Fruit fly (Drosophila melanogaster): ENCODE measurements around the gene Ppm1.

The Ppm1 gene

DNA sequence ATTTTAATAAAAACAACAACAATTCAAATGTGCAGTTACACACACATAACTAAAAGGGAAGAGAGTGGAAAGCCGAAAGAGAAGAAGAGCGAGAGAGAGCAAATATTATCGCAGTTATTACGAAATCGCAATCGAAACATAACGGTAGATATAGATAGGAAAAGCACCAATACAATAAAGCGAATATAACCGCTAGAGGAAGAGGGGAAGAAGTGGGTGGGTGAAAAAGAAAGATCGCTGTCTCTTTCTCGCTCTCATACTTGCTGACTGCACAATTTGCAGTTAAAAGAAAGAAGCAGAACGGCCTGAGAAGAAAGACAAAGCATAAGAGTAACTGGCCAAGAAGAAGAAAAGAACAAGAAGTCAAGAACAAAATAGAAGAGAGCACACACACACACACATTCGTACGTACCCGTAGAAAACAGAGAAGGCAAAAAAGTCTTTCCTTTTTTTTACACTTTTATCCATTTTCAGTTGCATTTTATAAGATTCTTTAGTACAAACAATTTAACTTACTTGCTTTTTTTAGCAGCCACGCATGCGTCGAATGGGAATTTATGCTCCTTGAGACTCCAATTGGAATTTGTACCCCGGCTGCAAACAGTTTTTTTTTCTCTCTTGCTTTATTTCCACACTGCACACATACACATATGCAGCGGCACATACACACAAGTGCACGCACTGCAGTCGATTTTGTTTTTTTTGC, 41.6 kb upstream of the Ppm1 start (continued):
- TF ChIP-seq CG8319 (GFP tag; optimal IDR thresholded peaks at IDR 0.05), result no peak
- TF ChIP-seq Sox14 (GFP tag; optimal IDR thresholded peaks at IDR 0.05), result peak; percentile 58
- TF ChIP-seq fd85E (GFP tag; optimal IDR thresholded peaks at IDR 0.05), result no peak
- peak; percentile 45 for TF ChIP-seq net (GFP tag; optimal IDR thresholded peaks at IDR 0.05)
- TF ChIP-seq Gug (GFP tag; IDR thresholded peaks at IDR 0.05), result no peak
- no peak for TF ChIP-seq pdm3 (GFP tag; optimal IDR thresholded peaks at IDR 0.05)
- TF ChIP-seq Hr4 (GFP tag; optimal IDR thresholded peaks at IDR 0.05), result no peak
- TF ChIP-seq CG6163 (GFP tag; IDR thresholded peaks at IDR 0.05), result peak; percentile 49; the same call in 2 of the 3 replicates
- TF ChIP-seq spab (GFP tag; optimal IDR thresholded peaks at IDR 0.05), result peak; percentile 53

DNA sequence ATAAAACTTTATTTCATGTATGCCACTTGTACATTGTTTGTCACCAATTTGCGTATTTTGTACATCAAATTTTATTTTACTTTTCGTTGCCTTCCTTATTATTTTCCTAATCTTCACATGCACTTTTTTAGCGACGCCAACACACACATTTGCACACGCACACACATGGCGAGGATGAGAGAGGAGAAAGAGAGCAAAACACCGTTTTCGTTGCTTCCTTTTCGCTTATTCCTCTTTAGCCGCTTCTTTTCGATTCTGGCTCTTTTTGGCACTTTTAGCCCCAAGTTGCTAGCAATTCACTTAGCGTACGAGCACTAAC, 41.1 kb upstream of the Ppm1 start:
- no peak for TF ChIP-seq dac (GFP tag; optimal IDR thresholded peaks at IDR 0.05)
- no peak for TF ChIP-seq CG8319 (GFP tag; optimal IDR thresholded peaks at IDR 0.05)
- TF ChIP-seq Hr38 (GFP tag; optimal IDR thresholded peaks at IDR 0.05), result no peak
- TF ChIP-seq CG15336 (GFP tag; IDR thresholded peaks at IDR 0.05), result no peak
- TF ChIP-seq CG9139 (GFP tag; optimal IDR thresholded peaks at IDR 0.05), result peak; percentile 37
- TF ChIP-seq OdsH (GFP tag; optimal IDR thresholded peaks at IDR 0.05), result no peak
- TF ChIP-seq CG6808 (GFP tag; optimal IDR thresholded peaks at IDR 0.05), result peak; percentile 69
- no peak for TF ChIP-seq Sox15 (GFP tag; optimal IDR thresholded peaks at IDR 0.05)
- no peak for TF ChIP-seq acj6 (GFP tag; optimal IDR thresholded peaks at IDR 0.05)
- no peak for TF ChIP-seq Met (GFP tag; optimal IDR thresholded peaks at IDR 0.05)
- no peak for TF ChIP-seq salr (GFP tag; optimal IDR thresholded peaks at IDR 0.05)
- no peak for TF ChIP-seq Ets96B (tag; optimal IDR thresholded peaks at IDR 0.05)
- TF ChIP-seq CG10669 (GFP tag; optimal IDR thresholded peaks at IDR 0.05), result no peak
- TF ChIP-seq CG31627 (GFP tag; optimal IDR thresholded peaks at IDR 0.05), result no peak
- peak; percentile 49 for TF ChIP-seq CG6276 (GFP tag; optimal IDR thresholded peaks at IDR 0.05)
- TF ChIP-seq fd85E (GFP tag; optimal IDR thresholded peaks at IDR 0.05), result no peak
- TF ChIP-seq CG6792 (GFP tag; optimal IDR thresholded peaks at IDR 0.05), result no peak
- TF ChIP-seq Gug (GFP tag; IDR thresholded peaks at IDR 0.05), result no peak
- TF ChIP-seq CG3919 (GFP tag; optimal IDR thresholded peaks at IDR 0.05), result no peak
- TF ChIP-seq CG6854 (GFP tag; optimal IDR thresholded peaks at IDR 0.05), result no peak
- no peak for TF ChIP-seq CG7368 (GFP tag; optimal IDR thresholded peaks at IDR 0.05)
- no peak for TF ChIP-seq Lpt (GFP tag; optimal IDR thresholded peaks at IDR 0.05)
- TF ChIP-seq Eip93F (GFP tag; optimal IDR thresholded peaks at IDR 0.05), result no peak
- TF ChIP-seq ss (GFP tag; optimal IDR thresholded peaks at IDR 0.05), result peak; percentile 60 to 77
- no peak for TF ChIP-seq Ets21C (GFP tag; optimal IDR thresholded peaks at IDR 0.05)
- TF ChIP-seq Blimp-1 (GFP tag; optimal IDR thresholded peaks at IDR 0.05), result peak; percentile 5
- TF ChIP-seq lz (GFP tag; optimal IDR thresholded peaks at IDR 0.05), result no peak

DNA sequence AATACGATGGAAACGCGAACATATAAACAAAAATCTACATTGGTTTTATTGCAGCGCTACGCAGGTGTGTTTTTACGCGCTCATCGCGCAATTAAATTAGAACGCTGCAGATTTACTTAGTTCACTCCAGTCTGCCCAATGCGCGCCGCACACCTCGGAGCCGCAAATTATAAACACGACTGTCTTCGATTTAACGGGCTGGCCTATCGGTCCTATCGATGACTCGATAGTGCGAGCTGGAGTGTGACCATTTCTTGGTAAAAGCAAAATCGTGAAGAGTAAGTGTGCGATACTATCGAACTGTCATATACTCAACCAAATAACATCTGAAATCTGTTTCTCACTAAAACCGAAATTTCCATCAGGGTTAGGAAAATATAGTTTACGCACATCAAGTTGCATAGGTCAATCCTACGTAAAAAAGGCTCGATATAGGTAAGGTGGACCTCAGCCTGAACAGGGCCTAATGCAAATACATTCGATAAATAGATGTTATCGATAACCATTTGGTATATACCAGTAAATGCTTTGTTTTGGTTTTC, 40.6 kb upstream of the Ppm1 start, which contains the start of the genes klar and BORCS6:
Gene klar, minus strand, starts transcription at position 183 of the 542 bp plus-strand sequence.
Gene BORCS6, plus strand, starts transcription at position 420 of the 542 bp plus-strand sequence.
- TF ChIP-seq fd59A (GFP tag; optimal IDR thresholded peaks at IDR 0.05) (no peak), CG31627 (GFP tag; optimal IDR thresholded peaks at IDR 0.05) (peak; percentile 70), dsx (GFP tag; optimal IDR thresholded peaks at IDR 0.05; ENCODE audit: poor library complexity, severe bottlenecking) (no peak), CG32006 (GFP tag; optimal IDR thresholded peaks at IDR 0.05) (peak; percentile 38), Gug (GFP tag; IDR thresholded peaks at IDR 0.05) (no peak), CG34406 (GFP tag; optimal IDR thresholded peaks at IDR 0.05) (no peak), fkh (GFP tag; optimal IDR thresholded peaks at IDR 0.05) (peak; percentile 70), Eip75B (GFP tag; optimal IDR thresholded peaks at IDR 0.05) (peak; percentile 36), CG6163 (GFP tag; IDR thresholded peaks at IDR 0.05) (peak; percentile 58; the same call in 1 of the 3 replicates), CG11762 (GFP tag; optimal IDR thresholded peaks at IDR 0.05; ENCODE audit: insufficient read depth) (no peak), CG3919 (GFP tag; optimal IDR thresholded peaks at IDR 0.05) (peak; percentile 9), Hr39 (GFP tag; optimal IDR thresholded peaks at IDR 0.05) (peak; percentile 64), acj6 (GFP tag; optimal IDR thresholded peaks at IDR 0.05) (peak; percentile 10), CG8319 (GFP tag; optimal IDR thresholded peaks at IDR 0.05) (no peak), CG6276 (GFP tag; optimal IDR thresholded peaks at IDR 0.05) (no peak), CG11294 (GFP tag; IDR thresholded peaks at IDR 0.05) (no peak), dac (GFP tag; optimal IDR thresholded peaks at IDR 0.05) (no peak), Blimp-1 (GFP tag; optimal IDR thresholded peaks at IDR 0.05) (no peak), Ets21C (GFP tag; optimal IDR thresholded peaks at IDR 0.05) (peak; percentile 47), Smox (GFP tag; optimal IDR thresholded peaks at IDR 0.05) (peak; percentile 2), Sox15 (GFP tag; optimal IDR thresholded peaks at IDR 0.05) (peak; percentile 21), OdsH (GFP tag; optimal IDR thresholded peaks at IDR 0.05) (peak; percentile 40), CG8632 (GFP tag; optimal IDR thresholded peaks at IDR 0.05) (no peak), Ets96B (tag; optimal IDR thresholded peaks at IDR 0.05) (peak; percentile 9), CG6792 (GFP tag; optimal IDR thresholded peaks at IDR 0.05) (no peak), Eip93F (GFP tag; optimal IDR thresholded peaks at IDR 0.05) (no peak), CG9139 (GFP tag; optimal IDR thresholded peaks at IDR 0.05) (no peak), cyc (GFP tag; optimal IDR thresholded peaks at IDR 0.05) (peak; percentile 44)
